Worm (Caenorhabditis elegans) whole organism, dauer: ENCODE data around the gene F10D7.3.

ENCODE experiments used
- unc-62 ChIP-seq: sonication (generic microtip); optimal IDR thresholded peaks from 2 replicates; lab custom pipeline; 2017; ENCODE audit warnings: missing biosample characterization, missing genetic modification reagents, missing genetic modification characterization

The F10D7.3 gene

DNA sequence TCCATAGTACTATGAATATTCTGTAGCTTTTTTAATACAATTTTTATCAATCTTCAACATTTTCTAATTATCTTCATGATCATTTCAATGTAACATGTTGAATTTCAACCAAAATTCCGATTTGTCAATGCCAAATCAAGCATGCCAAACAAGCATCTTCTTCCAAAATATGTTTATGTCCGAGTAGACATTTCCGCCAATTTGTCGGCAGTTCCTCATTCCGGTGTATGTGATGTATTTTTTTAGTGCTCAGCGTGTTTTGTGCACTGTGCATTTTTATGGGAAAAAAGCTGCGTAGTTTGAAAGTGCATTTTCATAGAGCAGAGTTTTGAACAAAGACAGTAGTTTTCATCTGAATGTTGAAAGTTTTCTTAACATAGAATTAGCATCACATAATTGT is 25.0 kb downstream of the F10D7.3 start:
- TF ChIP-seq unc-62 (GFP tag; lab: Kevin White, UChicago): no peak

DNA sequence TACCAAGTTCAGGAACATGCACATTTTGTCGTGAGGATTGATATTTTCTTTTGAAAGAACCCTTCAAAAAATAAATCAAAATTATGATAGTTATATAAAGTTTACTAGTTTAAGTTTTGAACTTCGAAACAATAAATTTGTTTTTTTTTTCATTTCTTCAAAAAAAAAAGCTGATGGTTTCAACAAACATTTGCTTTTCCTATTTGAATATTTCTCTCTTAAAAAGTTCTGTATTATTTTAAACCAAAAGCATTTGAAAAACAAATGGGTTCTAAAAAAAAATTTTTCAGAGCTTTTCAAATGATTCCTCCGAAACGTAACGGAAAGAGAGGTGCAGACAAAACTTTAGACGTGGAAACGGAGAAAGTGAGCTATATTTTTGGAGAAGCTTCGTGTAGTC is 34.0 kb downstream of the F10D7.3 start, which contains the start of gene C53C11.1:
Gene C53C11.1, plus strand, starts transcription at position 301 of the 400 bp plus-strand sequence.
- TF ChIP-seq unc-62 (GFP tag; lab: Kevin White, UChicago): no peak

DNA sequence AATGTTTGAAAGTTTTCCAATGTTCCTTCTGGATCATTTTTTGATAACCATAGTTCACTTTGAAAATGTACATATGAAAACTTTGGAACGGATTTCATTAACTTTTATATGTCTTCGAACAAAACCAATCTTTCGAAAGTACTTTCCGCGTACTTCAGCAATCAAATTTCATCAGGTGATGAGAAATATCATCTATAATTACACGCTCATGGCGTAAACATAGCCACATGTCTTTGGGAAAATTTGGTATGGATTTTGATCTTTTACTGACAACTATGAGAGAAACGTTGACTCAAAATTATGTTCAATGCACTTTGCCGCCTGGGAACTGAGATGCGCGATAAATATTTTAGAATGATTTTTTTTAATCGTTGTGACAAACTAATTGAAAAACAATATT is 35.5 kb downstream of the F10D7.3 start:
- TF ChIP-seq unc-62 (GFP tag; lab: Kevin White, UChicago): no peak

DNA sequence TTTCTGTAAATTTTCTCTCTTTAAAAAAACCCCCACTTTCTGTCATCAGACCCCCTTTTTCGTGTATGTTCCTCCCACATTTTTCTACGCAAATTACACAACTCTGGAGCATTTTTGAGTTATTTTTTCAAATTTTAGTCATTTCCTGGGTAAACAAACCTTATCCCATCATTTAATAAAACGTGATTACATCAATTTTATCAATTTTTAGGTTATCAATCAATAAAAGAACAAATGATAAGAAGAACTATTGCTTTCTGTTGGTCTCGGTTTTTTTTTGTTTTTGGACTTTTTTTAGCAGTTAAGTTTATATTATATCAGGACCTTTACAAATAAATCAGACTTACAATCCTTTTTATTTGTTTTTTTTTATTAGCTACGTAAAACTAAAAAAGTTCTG is 38.1 kb downstream of the F10D7.3 start, which contains the start of gene C53C11.2:
Gene C53C11.2, plus strand, starts transcription at position 284 of the 400 bp plus-strand sequence.
- TF ChIP-seq unc-62 (GFP tag; lab: Kevin White, UChicago): no peak

DNA sequence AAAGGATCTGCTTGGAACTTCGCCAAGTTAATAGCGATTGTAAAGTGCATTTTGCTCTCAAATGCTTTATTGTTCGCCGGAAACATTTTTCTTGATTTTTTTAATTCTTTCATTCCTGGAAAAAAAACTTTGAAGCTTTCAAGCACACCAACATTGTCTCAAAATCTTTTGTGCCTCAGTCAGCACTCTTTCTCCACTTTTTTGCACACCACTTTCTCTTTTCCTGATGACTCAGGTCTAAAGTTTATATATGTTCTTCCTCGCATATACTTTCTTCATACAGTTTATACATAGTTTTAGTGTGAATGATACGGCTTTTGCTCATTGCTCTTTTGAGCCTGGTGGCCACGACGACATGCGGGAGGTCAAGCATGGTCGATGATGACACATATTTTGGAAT is 40.7 kb downstream of the F10D7.3 start, which contains the start of gene C53C11.5:
Gene C53C11.5, plus strand, starts transcription at position 301 of the 400 bp plus-strand sequence.
- TF ChIP-seq unc-62 (GFP tag; lab: Kevin White, UChicago): no peak

DNA sequence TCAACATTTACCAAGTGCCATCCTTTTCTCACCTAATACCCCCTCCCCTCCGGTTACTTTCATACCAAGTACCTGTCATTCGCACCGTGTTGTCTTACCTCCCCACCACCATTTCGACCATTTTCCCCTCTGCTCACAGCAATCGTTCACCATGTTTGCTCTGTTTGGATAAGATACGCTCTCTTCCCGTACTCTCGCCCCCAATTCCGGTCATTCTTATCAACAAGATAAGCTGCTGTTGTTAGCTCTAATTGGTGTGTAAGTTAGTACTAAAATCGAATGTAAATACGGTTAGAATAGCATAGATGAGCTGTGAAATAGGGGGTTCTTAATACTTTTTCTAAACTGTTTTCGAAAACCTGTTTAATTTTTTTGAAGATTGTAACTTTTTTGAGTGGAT is 43.9 kb downstream of the F10D7.3 start:
- TF ChIP-seq unc-62 (GFP tag; lab: Kevin White, UChicago): no peak

DNA sequence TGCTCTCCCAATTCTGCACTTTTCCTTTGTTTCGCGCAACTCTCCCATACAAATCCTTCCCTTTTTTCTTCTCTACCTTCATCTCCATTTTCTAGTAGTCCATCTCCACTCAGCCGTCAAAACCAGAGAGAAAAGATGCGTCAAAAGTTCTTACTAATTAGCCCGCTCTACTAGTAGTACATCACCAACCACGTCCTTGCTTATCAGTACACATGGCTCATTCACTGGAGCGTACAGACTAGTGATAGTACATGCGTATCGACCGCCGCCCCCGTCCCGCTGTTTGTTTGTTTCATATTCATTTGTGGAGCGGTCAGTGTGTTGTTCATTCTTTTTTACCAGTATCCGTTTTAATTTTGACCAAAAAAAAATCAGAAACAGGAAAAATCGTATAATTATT is 45.4 kb downstream of the F10D7.3 start:
- TF ChIP-seq unc-62 (GFP tag; lab: Kevin White, UChicago): no peak

DNA sequence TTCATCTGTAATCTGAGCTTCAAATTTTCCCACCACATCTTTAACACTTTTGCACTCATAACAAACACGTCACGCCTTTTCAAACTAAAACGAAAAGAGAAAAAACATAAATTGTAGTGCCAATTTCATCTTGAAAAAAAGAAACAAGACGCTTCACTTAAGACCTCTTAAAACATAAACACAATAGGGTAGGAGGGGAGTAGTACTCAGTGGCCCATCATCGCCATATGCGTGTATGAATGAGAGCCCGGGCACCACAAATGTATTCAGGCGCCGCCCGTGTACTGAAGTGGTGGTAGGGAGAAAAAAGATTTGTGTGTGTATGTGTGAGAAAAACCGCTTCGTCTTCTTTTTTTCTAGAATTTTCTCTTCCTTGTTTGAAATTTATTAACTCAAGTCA is 47.2 kb downstream of the F10D7.3 start:
- no peak for TF ChIP-seq unc-62 (GFP tag; lab: Kevin White, UChicago)

DNA sequence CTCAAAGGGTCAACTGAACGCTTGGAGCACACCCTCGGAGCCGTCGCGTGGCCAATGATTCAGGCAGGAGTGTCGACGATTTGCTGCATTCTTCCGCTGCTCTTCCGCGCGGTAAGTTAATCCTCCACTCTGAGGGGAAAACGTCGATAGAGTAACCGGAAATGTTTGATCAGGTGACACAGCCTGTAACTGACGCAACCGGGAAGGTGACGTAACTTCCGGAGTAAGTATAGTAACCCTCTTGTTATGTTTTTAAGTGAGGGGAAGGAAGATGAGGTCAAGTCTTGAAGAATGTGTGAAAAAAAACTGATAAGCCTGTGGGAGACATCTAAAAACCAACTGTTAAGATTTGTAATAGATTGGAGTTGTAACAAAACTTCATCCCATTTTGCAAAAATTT is 49.5 kb downstream of the F10D7.3 start:
- no peak for TF ChIP-seq unc-62 (GFP tag; lab: Kevin White, UChicago)
